Worm (Caenorhabditis elegans) whole organism, late embryonic: ENCODE data around the gene nhr-267.

Experiments
- ceh-18 ChIP-seq: sonication (generic microtip); optimal IDR thresholded peaks from 2 replicates; lab custom pipeline; 2016; ENCODE audit warnings: missing genetic modification characterization, missing compliant biosample characterization
- pat-9 ChIP-seq: fragments of 200-800 bp; sonication (Bioruptor generic); optimal IDR thresholded peaks from 2 replicates; lab custom pipeline; 2018; ENCODE audit warnings: mild to moderate bottlenecking, missing genetic modification characterization, moderate library complexity, missing compliant biosample characterization
- pha-4 ChIP-seq: fragments of 150-350 bp; optimal IDR thresholded peaks from 2 replicates; lab custom pipeline; 2018; ENCODE audit warnings: missing biosample characterization, missing genetic modification reagents, missing genetic modification characterization
- sdc-2 ChIP-seq: sonication (generic microtip); optimal IDR thresholded peaks from 2 replicates; lab custom pipeline; 2016; ENCODE audit warnings: missing genotype, missing genetic modification characterization, missing compliant biosample characterization
- tbx-2 ChIP-seq: sonication (generic microtip); optimal IDR thresholded peaks from 2 replicates; lab custom pipeline; 2016; ENCODE audit warnings: missing genetic modification characterization, missing compliant biosample characterization
- ttx-3 ChIP-seq: sonication (generic microtip); optimal IDR thresholded peaks from 2 replicates; lab custom pipeline; 2016; ENCODE audit warnings: missing genetic modification reagents, missing genetic modification characterization, missing compliant biosample characterization
- unc-55 ChIP-seq: sonication (generic microtip); optimal IDR thresholded peaks from 2 replicates; lab custom pipeline; 2017; ENCODE audit warnings: missing biosample characterization, missing genetic modification reagents, missing genetic modification characterization

- TF ChIP-seq tbx-2 (tag; lab: Kevin White, UChicago) = no peak
- no peak for TF ChIP-seq ttx-3 (tag; lab: Kevin White, UChicago)
- no peak for TF ChIP-seq ceh-18 (tag; lab: Kevin White, UChicago)
- no peak for TF ChIP-seq unc-55
- TF ChIP-seq sdc-2 = no peak
- no peak for TF ChIP-seq pat-9
- TF ChIP-seq pha-4 = no peak
Observed at ce11 chrIV:9256865-9257264, 29.3 kb downstream of the nhr-267 start.
